Worm (Caenorhabditis elegans): ENCODE data around the gene R193.6.

DNA sequence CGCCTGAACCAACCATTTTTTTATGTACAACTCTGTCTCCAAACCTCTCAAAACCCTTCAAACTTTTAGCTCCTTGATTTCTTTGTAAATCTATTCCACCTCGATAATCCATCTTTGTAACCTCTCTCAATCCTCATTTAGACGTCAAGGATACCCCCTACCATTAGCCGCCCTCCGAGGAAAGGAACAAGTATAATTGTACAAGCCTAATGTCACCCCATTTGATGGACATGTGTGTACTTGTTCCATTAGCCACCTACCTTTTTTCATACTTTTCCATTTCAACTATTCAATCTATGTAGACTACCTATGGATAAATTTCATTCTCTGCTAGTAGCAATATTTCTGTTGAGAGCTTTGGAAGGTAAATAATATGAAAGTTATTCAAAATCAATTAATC, 40.8 kb upstream of the R193.6 start, which contains the start of gene C05D9.4:
- TF ChIP-seq ceh-8 (GFP tag; optimal IDR thresholded peaks at IDR 0.05) (no peak), nhr-84 (tag; optimal IDR thresholded peaks at IDR 0.05) (no peak), nhr-71 (tag; optimal IDR thresholded peaks at IDR 0.05) (no peak), unc-62 (GFP tag; optimal IDR thresholded peaks at IDR 0.05) (no peak), fos-1 (tag; optimal IDR thresholded peaks at IDR 0.05) (no peak), jun-1 (tag; optimal IDR thresholded peaks at IDR 0.05) (no peak), lin-13 (GFP tag; optimal IDR thresholded peaks at IDR 0.05) (no peak), nhr-237 (tag; optimal IDR thresholded peaks at IDR 0.05) (no peak), nhr-12 (tag; optimal IDR thresholded peaks at IDR 0.05) (no peak), blmp-1 (tag; optimal IDR thresholded peaks at IDR 0.05) (no peak), ceh-90 (tag; optimal IDR thresholded peaks at IDR 0.05) (no peak), ceh-82 (tag; optimal IDR thresholded peaks at IDR 0.05) (no peak), unc-130 (tag; optimal IDR thresholded peaks at IDR 0.05) (no peak)

Data from whole organism, L1 larva.